Fruit fly (Drosophila melanogaster) whole organism, embryonic: ENCODE results near the gene blot.

Source experiments
- Atf-2 ChIP-seq: fragments of 200-800 bp; sonication (Bioruptor generic); optimal IDR thresholded peaks from 2 replicates; lab custom pipeline; 2016; ENCODE audit warnings: missing biosample characterization, missing genetic modification characterization
- BEAF-32 ChIP-seq: fragments of 200-800 bp; sonication (Bioruptor generic); optimal IDR thresholded peaks from 3 replicates; lab custom pipeline; 2017; ENCODE audit warnings: missing biosample characterization, missing genetic modification characterization, mild to moderate bottlenecking, moderate library complexity, missing genetic modification reagents
- CG10209 ChIP-seq: fragments of 200-800 bp; sonication (Bioruptor generic); optimal IDR thresholded peaks from 3 replicates; lab custom pipeline; 2017; ENCODE audit warnings: missing biosample characterization, mild to moderate bottlenecking, missing genetic modification characterization, missing genetic modification reagents
- CG1024 ChIP-seq: fragments of 200-800 bp; sonication (Bioruptor generic); IDR thresholded peaks from 2 replicates; pipeline ENCODE4 v1.3.6; 2022; ENCODE audit warnings: missing biosample characterization, missing genetic modification characterization
- CG10462 ChIP-seq: fragments of 200-800 bp; sonication (Bioruptor generic); optimal IDR thresholded peaks from 2 replicates; lab custom pipeline; 2016; ENCODE audit warnings: missing biosample characterization, missing genetic modification characterization
- CG10959 ChIP-seq: fragments of 200-800 bp; sonication (Bioruptor generic); IDR thresholded peaks from 2 replicates; pipeline ENCODE4 v1.3.6; 2022; ENCODE audit warnings: missing biosample characterization, missing genetic modification characterization
- CG11504 ChIP-seq: fragments of 200-800 bp; sonication (Bioruptor generic); optimal IDR thresholded peaks from 3 replicates; lab custom pipeline; 2019; ENCODE audit warnings: missing biosample characterization, mild to moderate bottlenecking, missing genetic modification characterization, moderate library complexity
- CG11560 ChIP-seq: fragments of 200-800 bp; sonication (Bioruptor generic); IDR thresholded peaks from 3 replicates; pipeline ENCODE4 v1.3.6; 2022; ENCODE audit warnings: missing biosample characterization, missing genetic modification characterization
- CG14441 ChIP-seq: fragments of 200-800 bp; sonication (Bioruptor generic); IDR thresholded peaks from 2 replicates; pipeline ENCODE4 v1.3.6; 2022; ENCODE audit warnings: missing biosample characterization, missing genetic modification characterization
- CG15269 ChIP-seq: fragments of 200-800 bp; sonication (Bioruptor generic); optimal IDR thresholded peaks from 2 replicates; lab custom pipeline; 2018; ENCODE audit warnings: missing biosample characterization, mild to moderate bottlenecking, missing genetic modification characterization, moderate library complexity
- CG16863 ChIP-seq: fragments of 200-800 bp; sonication (Bioruptor generic); optimal IDR thresholded peaks from 3 replicates; lab custom pipeline; 2016; ENCODE audit warnings: missing biosample characterization, missing genetic modification characterization
- CG17361 ChIP-seq: fragments of 200-800 bp; sonication (Bioruptor generic); IDR thresholded peaks from 3 replicates; pipeline ENCODE4 v1.3.6; 2022; ENCODE audit warnings: missing biosample characterization, missing genetic modification characterization
- CG18011 ChIP-seq: fragments of 200-800 bp; sonication (Bioruptor generic); optimal IDR thresholded peaks from 2 replicates; lab custom pipeline; 2017; ENCODE audit warnings: missing biosample characterization, missing genetic modification characterization, mild to moderate bottlenecking, moderate library complexity, missing genotype
- CG18764 ChIP-seq: fragments of 200-800 bp; sonication (Bioruptor generic); optimal IDR thresholded peaks from 3 replicates; lab custom pipeline; 2016; ENCODE audit warnings: missing biosample characterization, missing genetic modification characterization
- CG2875 ChIP-seq: fragments of 200-800 bp; sonication (Bioruptor generic); optimal IDR thresholded peaks from 2 replicates; lab custom pipeline; 2017; ENCODE audit warnings: missing biosample characterization, mild to moderate bottlenecking, missing genetic modification characterization, missing genetic modification reagents
- CG31441 ChIP-seq: fragments of 200-800 bp; sonication (Bioruptor generic); IDR thresholded peaks from 2 replicates; pipeline ENCODE4 v1.3.6; 2022; ENCODE audit warnings: missing biosample characterization, missing genetic modification characterization
- CG4282 ChIP-seq: fragments of 200-800 bp; sonication (Bioruptor generic); optimal IDR thresholded peaks from 2 replicates; lab custom pipeline; 2016; ENCODE audit warnings: missing biosample characterization, missing genetic modification characterization
- CG4328 ChIP-seq: fragments of 200-800 bp; sonication (Bioruptor generic); optimal IDR thresholded peaks from 3 replicates; lab custom pipeline; 2017; ENCODE audit warnings: missing biosample characterization, missing genetic modification reagents, missing genetic modification characterization
- CG4820 ChIP-seq: fragments of 200-800 bp; sonication (Bioruptor generic); optimal IDR thresholded peaks from 3 replicates; lab custom pipeline; 2016; ENCODE audit warnings: missing biosample characterization, missing genetic modification characterization
- CG7786 ChIP-seq: fragments of 200-800 bp; sonication (Bioruptor generic); optimal IDR thresholded peaks from 2 replicates; lab custom pipeline; 2016; ENCODE audit warnings: missing biosample characterization, missing genetic modification characterization
- CG7987 ChIP-seq: fragments of 200-800 bp; sonication (Bioruptor generic); optimal IDR thresholded peaks from 2 replicates; lab custom pipeline; 2018; ENCODE audit warnings: missing biosample characterization, mild to moderate bottlenecking, missing genetic modification characterization, moderate library complexity
- CG8388 ChIP-seq: fragments of 200-800 bp; sonication (Bioruptor generic); optimal IDR thresholded peaks from 2 replicates; lab custom pipeline; 2019; ENCODE audit warnings: missing biosample characterization, mild to moderate bottlenecking, missing genetic modification characterization, moderate library complexity
- Dip2 ChIP-seq: fragments of 200-800 bp; sonication (Bioruptor generic); IDR thresholded peaks from 2 replicates; pipeline ENCODE4 v1.3.6; 2022; ENCODE audit warnings: missing biosample characterization, missing genetic modification characterization
- E2f1 ChIP-seq: fragments of 200-800 bp; sonication (Bioruptor generic); IDR thresholded peaks from 2 replicates; pipeline ENCODE4 v1.3.6; 2022; ENCODE audit warnings: missing biosample characterization, missing genetic modification characterization
- ERR ChIP-seq: fragments of 200-800 bp; sonication (Bioruptor generic); optimal IDR thresholded peaks from 2 replicates; lab custom pipeline; 2016; ENCODE audit warnings: missing biosample characterization, missing genetic modification characterization
- Fer3 ChIP-seq: fragments of 200-800 bp; sonication (Bioruptor generic); optimal IDR thresholded peaks from 2 replicates; lab custom pipeline; 2018; ENCODE audit warnings: missing biosample characterization, mild to moderate bottlenecking, missing genetic modification characterization, moderate library complexity
- HLH3B ChIP-seq: fragments of 200-800 bp; sonication (Bioruptor generic); IDR thresholded peaks from 2 replicates; pipeline ENCODE4 v1.3.6; 2022; ENCODE audit warnings: missing biosample characterization, missing genetic modification characterization
- HmgD ChIP-seq: fragments of 200-800 bp; sonication (Bioruptor generic); optimal IDR thresholded peaks from 3 replicates; lab custom pipeline; 2016; ENCODE audit warnings: missing biosample characterization, missing genetic modification characterization
- Nf-YC ChIP-seq: fragments of 200-800 bp; optimal IDR thresholded peaks from 3 replicates; lab custom pipeline; 2019; ENCODE audit warnings: missing biosample characterization, mild to moderate bottlenecking, missing genetic modification characterization, moderate library complexity
- Poxn ChIP-seq: fragments of 200-800 bp; sonication (Bioruptor generic); IDR thresholded peaks from 2 replicates; pipeline ENCODE4 v1.3.6; 2022; ENCODE audit warnings: missing biosample characterization, missing genetic modification characterization
- Sox100B ChIP-seq: fragments of 200-800 bp; sonication (Bioruptor generic); optimal IDR thresholded peaks from 3 replicates; lab custom pipeline; 2018; ENCODE audit warnings: missing biosample characterization, mild to moderate bottlenecking, missing genetic modification characterization
- ap ChIP-seq: fragments of 200-800 bp; sonication (Bioruptor generic); IDR thresholded peaks from 2 replicates; pipeline ENCODE4 v1.3.6; 2022; ENCODE audit warnings: missing biosample characterization, missing genetic modification characterization
- cad ChIP-seq: fragments of >200 bp; optimal IDR thresholded peaks from 2 replicates; lab custom pipeline; 2017; ENCODE audit warnings: missing biosample characterization, missing genetic modification characterization
- chif ChIP-seq, 2 experiments: fragments of 200-800 bp; sonication (Bioruptor generic); optimal IDR thresholded peaks; 3 replicates each; lab custom pipeline; 2016; ENCODE audit warnings: missing biosample characterization in 2 of 2, missing genetic modification characterization in 2 of 2
- crp ChIP-seq, 2 experiments: fragments of 200-800 bp; sonication (Bioruptor generic); optimal IDR thresholded peaks; 2 replicates in 1 of 2; 3 replicates in 1 of 2; lab custom pipeline; 2017; ENCODE audit warnings: missing biosample characterization in 2 of 2, missing genetic modification characterization in 2 of 2, mild to moderate bottlenecking in 1 of 2, moderate library complexity in 1 of 2
- dan ChIP-seq: fragments of 200-800 bp; sonication (Bioruptor generic); IDR thresholded peaks from 2 replicates; pipeline ENCODE4 v1.3.6; 2022; ENCODE audit warnings: missing biosample characterization, missing genetic modification characterization
- emc ChIP-seq: fragments of 200-800 bp; sonication (Bioruptor generic); optimal IDR thresholded peaks from 2 replicates; lab custom pipeline; 2016; ENCODE audit warnings: missing biosample characterization, missing genetic modification characterization
- esg ChIP-seq: fragments of 200-800 bp; sonication (Bioruptor generic); conservative IDR thresholded peaks from 2 replicates; pipeline ENCODE4 v1.3.6; 2022; ENCODE audit warnings: missing biosample characterization, missing genetic modification characterization
- fd96Cb ChIP-seq: fragments of 200-800 bp; sonication (Bioruptor generic); optimal IDR thresholded peaks from 2 replicates; lab custom pipeline; 2018; ENCODE audit warnings: missing biosample characterization, mild to moderate bottlenecking, missing genetic modification characterization, moderate library complexity
- fu2 ChIP-seq: fragments of 200-800 bp; sonication (Bioruptor generic); optimal IDR thresholded peaks from 2 replicates; lab custom pipeline; 2016; ENCODE audit warnings: missing biosample characterization, missing genetic modification characterization
- ind ChIP-seq: fragments of 200-800 bp; sonication (Bioruptor generic); optimal IDR thresholded peaks from 3 replicates; lab custom pipeline; 2016; ENCODE audit warnings: missing biosample characterization, missing genetic modification characterization
- lola ChIP-seq, 3 experiments: fragments of >200 bp in 2 of 3; fragments of 200-800 bp in 1 of 3; sonication (Bioruptor generic) in 1 of 3; optimal IDR thresholded peaks; 2 replicates each; lab custom pipeline; 2017 to 2019; ENCODE audit warnings: missing biosample characterization in 3 of 3, missing genetic modification characterization in 3 of 3, mild to moderate bottlenecking in 1 of 3, moderate library complexity in 1 of 3
- oc ChIP-seq: fragments of 200-800 bp; sonication (Bioruptor generic); optimal IDR thresholded peaks from 2 replicates; lab custom pipeline; 2018; ENCODE audit warnings: missing biosample characterization, mild to moderate bottlenecking, missing genetic modification characterization, moderate library complexity
- org-1 ChIP-seq: fragments of 200-800 bp; sonication (Bioruptor generic); optimal IDR thresholded peaks from 2 replicates; lab custom pipeline; 2017; ENCODE audit warnings: missing biosample characterization, missing genetic modification characterization
- sc ChIP-seq, 3 experiments: fragments of >200 bp in 2 of 3; fragments of 200-800 bp in 1 of 3; sonication (Bioruptor generic) in 1 of 3; optimal IDR thresholded peaks; 2 replicates in 2 of 3; 3 replicates in 1 of 3; lab custom pipeline; 2017; ENCODE audit warnings: mild to moderate bottlenecking in 1 of 3, missing biosample characterization in 1 of 3, missing genetic modification characterization in 1 of 3, missing genetic modification reagents in 1 of 3
- sens-2 ChIP-seq: fragments of 200-800 bp; sonication (Bioruptor generic); IDR thresholded peaks from 2 replicates; pipeline ENCODE4 v1.3.6; 2022; ENCODE audit warnings: missing biosample characterization, missing genetic modification characterization
- shn ChIP-seq: fragments of 200-800 bp; sonication (Bioruptor generic); optimal IDR thresholded peaks from 3 replicates; lab custom pipeline; 2016; ENCODE audit warnings: missing biosample characterization, missing genetic modification characterization
- sug ChIP-seq: fragments of 200-800 bp; optimal IDR thresholded peaks from 2 replicates; lab custom pipeline; 2019; ENCODE audit warnings: missing biosample characterization, mild to moderate bottlenecking, missing genetic modification characterization, moderate library complexity
- twi ChIP-seq: fragments of 200-800 bp; optimal IDR thresholded peaks from 2 replicates; lab custom pipeline; 2019; ENCODE audit warnings: missing biosample characterization, mild to moderate bottlenecking, missing genetic modification characterization, moderate library complexity

blot gene

DNA sequence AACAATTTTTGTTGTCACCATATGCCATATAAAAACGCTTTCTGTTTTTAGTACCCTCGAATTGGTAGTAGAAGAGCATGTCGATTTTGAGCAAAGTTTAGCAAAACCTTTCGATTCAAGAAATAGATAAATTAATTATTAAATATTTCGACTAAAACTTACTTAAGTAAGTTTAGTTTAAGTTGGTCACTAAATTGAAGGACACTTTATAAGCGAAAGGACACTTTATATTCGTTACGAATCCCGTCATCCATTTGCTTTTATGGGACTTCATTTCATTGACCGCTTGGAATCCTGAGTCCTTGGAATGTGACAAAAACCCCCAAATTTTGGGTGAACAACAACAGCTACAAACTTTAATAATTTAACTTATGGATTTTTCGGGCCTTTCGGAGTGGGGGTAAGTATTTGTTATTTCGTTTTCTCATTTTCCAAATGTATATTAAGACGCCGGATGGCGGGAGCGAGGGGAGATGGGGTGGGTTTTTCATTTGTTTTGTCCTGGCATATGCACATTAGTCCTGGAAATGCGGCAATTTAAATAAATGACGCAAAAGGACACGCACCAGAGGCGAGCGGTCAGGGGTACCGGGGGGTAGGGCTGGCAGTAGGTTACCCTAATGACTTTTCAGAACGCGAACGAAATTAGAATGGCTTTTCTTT is 37.7 kb upstream of the blot start (continued):
- peak; percentile 33 for TF ChIP-seq CG15269
- TF ChIP-seq cad (GFP tag; lab: Kevin White, UChicago), result no peak
- TF ChIP-seq Sox100B, result no peak
- no peak for TF ChIP-seq HmgD
- no peak for TF ChIP-seq Dip2
- TF ChIP-seq fd96Cb (tag; lab: Kevin White, UChicago), result peak; percentile 18
- 0 out of 3 replicates have a peak, but pooled peaks have one; percentile 35 for TF ChIP-seq CG17361 (GFP tag; lab: Robert Waterston, UW)
- no peak for TF ChIP-seq sc (optimal IDR thresholded peaks at IDR 0.05; lab: Kevin White, UChicago)
- no peak for TF ChIP-seq sc (GFP tag; optimal IDR thresholded peaks at IDR 0.05; lab: Kevin White, UChicago)
- TF ChIP-seq CG11504, result peak; percentile 59
- TF ChIP-seq CG14441 (GFP tag; lab: Robert Waterston, UW), result peak; percentile 45; the same call in 1 of the 2 replicates
- TF ChIP-seq Fer3 (tag; lab: Kevin White, UChicago), result peak; percentile 6
- peak; percentile 17 for TF ChIP-seq CG8388 (GFP tag; lab: Kevin White, UChicago)
- TF ChIP-seq CG2875, result no peak
- no peak for TF ChIP-seq ERR (GFP tag; lab: Kevin White, UChicago)
- no peak for TF ChIP-seq ap (GFP tag; lab: Robert Waterston, UW)
- TF ChIP-seq shn, result no peak
- no peak for TF ChIP-seq CG1024 (GFP tag; lab: Robert Waterston, UW)
- TF ChIP-seq CG18011 (GFP tag; lab: Kevin White, UChicago), result no peak
- TF ChIP-seq CG4282 (GFP tag; lab: Kevin White, UChicago), result no peak
- TF ChIP-seq org-1 (GFP tag; lab: Kevin White, UChicago), result no peak
- no peak for TF ChIP-seq CG7987
- TF ChIP-seq CG10959 (GFP tag; lab: Robert Waterston, UW), result no peak
- TF ChIP-seq ind, result peak; percentile 7
- TF ChIP-seq chif (GFP tag; optimal IDR thresholded peaks at IDR 0.05; lab: Kevin White, UChicago), result no peak
- no peak; the same call in 1 of the 2 replicates for TF ChIP-seq esg (GFP tag; lab: Robert Waterston, UW)
- TF ChIP-seq CG11560, result no peak
- TF ChIP-seq CG4820, result no peak
- TF ChIP-seq CG7786 (GFP tag; lab: Kevin White, UChicago), result no peak
- TF ChIP-seq fu2 (GFP tag; lab: Kevin White, UChicago), result no peak
- TF ChIP-seq Poxn (GFP tag; lab: Robert Waterston, UW), result no peak
- TF ChIP-seq Atf-2 (GFP tag; lab: Kevin White, UChicago), result no peak
- peak; percentile 52 for TF ChIP-seq CG31441 (GFP tag; lab: Robert Waterston, UW)
- no peak for TF ChIP-seq CG18764 (GFP tag; lab: Kevin White, UChicago)
- no peak for TF ChIP-seq emc
- no peak for TF ChIP-seq CG10462
- peak; percentile 15 for TF ChIP-seq oc (tag; lab: Kevin White, UChicago)
- TF ChIP-seq BEAF-32 (GFP tag; lab: Kevin White, UChicago), result no peak
- no peak for TF ChIP-seq CG4328 (GFP tag; lab: Kevin White, UChicago)
- TF ChIP-seq crp (GFP tag; optimal IDR thresholded peaks at IDR 0.05; lab: Kevin White, UChicago), result no peak
- TF ChIP-seq dan (GFP tag; lab: Robert Waterston, UW), result no peak
- peak in 1 of 3 experiments; percentile 40 for TF ChIP-seq lola (GFP tag; optimal IDR thresholded peaks at IDR 0.05; lab: Kevin White, UChicago)
- TF ChIP-seq E2f1 (GFP tag; lab: Robert Waterston, UW), result peak; percentile 42; the same call in 1 of the 2 replicates
- peak; percentile 25 for TF ChIP-seq CG10209 (GFP tag; lab: Kevin White, UChicago)
- no peak for TF ChIP-seq sens-2 (GFP tag; lab: Robert Waterston, UW)
- no peak for TF ChIP-seq HLH3B (GFP tag; lab: Robert Waterston, UW)
- no peak for TF ChIP-seq CG16863 (GFP tag; lab: Kevin White, UChicago)
- no peak for TF ChIP-seq Nf-YC (tag; lab: Kevin White, UChicago)
- TF ChIP-seq twi, result no peak
- no peak for TF ChIP-seq sug (tag; lab: Kevin White, UChicago)
